Worm (Caenorhabditis elegans): ENCODE results near the gene ZK354.9.
"Not testable (repeated sequence)": the region's sequence is repeated elsewhere in the genome, so short reads cannot be mapped to it uniquely, and the experiment has no call there.

Gene ZK354.9

ce11 chrIV:5309742-5310141 lies 1.8 kb upstream of the ZK354.9 start, which contains the start of gene ZK354.3:
ZK354.3 (plus strand) TSS chrIV:5310042.
- TF ChIP-seq unc-62 (GFP tag; optimal IDR thresholded peaks at IDR 0.05): no peak

- TF ChIP-seq unc-62 (GFP tag; optimal IDR thresholded peaks at IDR 0.05): no peak
These were observed 1.9 kb downstream of the ZK354.9 start, which contains the start of gene ZK354.8 for ce11 chrIV:5306040-5306439. ZK354.8 (minus strand) TSS chrIV:5306140.

- TF ChIP-seq unc-62 (GFP tag; optimal IDR thresholded peaks at IDR 0.05): no peak
These were observed 4.9 kb downstream of the ZK354.9 start, which contains the start of gene ZK354.7 for ce11 chrIV:5303030-5303429. ZK354.7 (minus strand) TSS chrIV:5303130.

- no peak for TF ChIP-seq unc-62 (GFP tag; optimal IDR thresholded peaks at IDR 0.05)
These were observed 10.4 kb downstream of the ZK354.9 start, which contains the start of the genes ZK354.6 and msp-113 for ce11 chrIV:5297436-5298012. ZK354.6 (minus strand) TSS chrIV:5297536. msp-113 (plus strand) TSS chrIV:5297962.

ce11 chrIV:5295240-5295639 lies 12.7 kb downstream of the ZK354.9 start, which contains the start of gene msp-51:
msp-51 (minus strand) TSS chrIV:5295340.
- TF ChIP-seq unc-62 (GFP tag; optimal IDR thresholded peaks at IDR 0.05): not testable (repeated sequence)

- TF ChIP-seq unc-62 (GFP tag; optimal IDR thresholded peaks at IDR 0.05): no peak
These were observed 13.5 kb downstream of the ZK354.9 start for ce11 chrIV:5294467-5294866.

ce11 chrIV:5291207-5291606 lies 16.7 kb downstream of the ZK354.9 start:
- TF ChIP-seq unc-62 (GFP tag; optimal IDR thresholded peaks at IDR 0.05): no peak

ce11 chrIV:5290547-5290946 lies 17.4 kb downstream of the ZK354.9 start, which contains the start of gene nlp-47:
nlp-47 (plus strand) TSS chrIV:5290847.
- no peak for TF ChIP-seq unc-62 (GFP tag; optimal IDR thresholded peaks at IDR 0.05)

- TF ChIP-seq unc-62 (GFP tag; optimal IDR thresholded peaks at IDR 0.05): no peak
These were observed 19.0 kb downstream of the ZK354.9 start for ce11 chrIV:5288932-5289331.

- TF ChIP-seq unc-62 (GFP tag; optimal IDR thresholded peaks at IDR 0.05): no peak
These were observed 20.8 kb downstream of the ZK354.9 start for ce11 chrIV:5287190-5287589.

ce11 chrIV:5281457-5281856 lies 26.5 kb downstream of the ZK354.9 start:
- no peak for TF ChIP-seq unc-62 (GFP tag; optimal IDR thresholded peaks at IDR 0.05)

ce11 chrIV:5277752-5278151 lies 30.2 kb downstream of the ZK354.9 start, which contains the start of gene F36H12.17:
F36H12.17 (minus strand) TSS chrIV:5277852.
- TF ChIP-seq unc-62 (GFP tag; optimal IDR thresholded peaks at IDR 0.05): no peak

ce11 chrIV:5274123-5274581 lies 33.8 kb downstream of the ZK354.9 start, which contains the start of gene slfl-4:
slfl-4 (plus strand) TSS chrIV:5274531.
- no peak for TF ChIP-seq unc-62 (GFP tag; optimal IDR thresholded peaks at IDR 0.05)

ce11 chrIV:5273385-5273784 lies 34.6 kb downstream of the ZK354.9 start:
- TF ChIP-seq unc-62 (GFP tag; optimal IDR thresholded peaks at IDR 0.05): no peak

- no peak for TF ChIP-seq unc-62 (GFP tag; optimal IDR thresholded peaks at IDR 0.05)
These were observed 35.4 kb downstream of the ZK354.9 start, which contains the start of gene F36H12.3 for ce11 chrIV:5272518-5272917. F36H12.3 (plus strand) TSS chrIV:5272818.

- TF ChIP-seq unc-62 (GFP tag; optimal IDR thresholded peaks at IDR 0.05): no peak
These were observed 39.1 kb downstream of the ZK354.9 start, which contains the start of gene F36H12.4 for ce11 chrIV:5268803-5269202. F36H12.4 (plus strand) TSS chrIV:5269103.

- TF ChIP-seq unc-62 (GFP tag; optimal IDR thresholded peaks at IDR 0.05): no peak
These were observed 41.5 kb downstream of the ZK354.9 start, which contains the start of gene F36H12.5 for ce11 chrIV:5266474-5266873. F36H12.5 (plus strand) TSS chrIV:5266774.

All from whole organism, dauer.